Fruit fly (Drosophila melanogaster) whole organism, embryonic: ENCODE measurements around the gene ghi.

ENCODE experiments used
- ATbp ChIP-seq: fragments of 200-800 bp; sonication (Bioruptor generic); optimal IDR thresholded peaks from 2 replicates; lab custom pipeline; 2017; ENCODE audit warnings: missing biosample characterization, mild to moderate bottlenecking, missing genetic modification characterization, missing genetic modification reagents
- CG10274 ChIP-seq: fragments of 200-800 bp; sonication (Bioruptor generic); optimal IDR thresholded peaks from 3 replicates; lab custom pipeline; 2017; ENCODE audit warnings: missing biosample characterization, mild to moderate bottlenecking, missing genetic modification characterization
- CG10543 ChIP-seq: fragments of 200-800 bp; sonication (Bioruptor generic); optimal IDR thresholded peaks from 3 replicates; lab custom pipeline; 2017; ENCODE audit warnings: missing biosample characterization, mild to moderate bottlenecking, missing genetic modification characterization, moderate library complexity
- CG10959 ChIP-seq: fragments of 200-800 bp; sonication (Bioruptor generic); IDR thresholded peaks from 2 replicates; pipeline ENCODE4 v1.3.6; 2022; ENCODE audit warnings: missing biosample characterization, missing genetic modification characterization
- CG10979 ChIP-seq: fragments of 200-800 bp; sonication (Bioruptor generic); optimal IDR thresholded peaks from 2 replicates; lab custom pipeline; 2018; ENCODE audit warnings: missing biosample characterization, mild to moderate bottlenecking, missing genetic modification characterization, moderate library complexity
- CG11085 ChIP-seq: fragments of 200-800 bp; sonication (Bioruptor generic); IDR thresholded peaks from 2 replicates; pipeline ENCODE4 v1.3.6; 2022; ENCODE audit warnings: missing biosample characterization, missing genetic modification characterization
- CG12659 ChIP-seq: fragments of 200-800 bp; sonication (Bioruptor generic); optimal IDR thresholded peaks from 3 replicates; lab custom pipeline; 2017; ENCODE audit warnings: mild to moderate bottlenecking, missing biosample characterization, missing genetic modification reagents, missing genetic modification characterization
- CG12769 ChIP-seq: fragments of 200-800 bp; sonication (Bioruptor generic); optimal IDR thresholded peaks from 2 replicates; lab custom pipeline; 2019; ENCODE audit warnings: missing biosample characterization, mild to moderate bottlenecking, missing genetic modification characterization, moderate library complexity
- CG14014 ChIP-seq: fragments of 200-800 bp; sonication (Bioruptor generic); IDR thresholded peaks from 2 replicates; pipeline ENCODE4 v1.3.6; 2022; ENCODE audit warnings: missing biosample characterization, missing genetic modification characterization
- CG14050 ChIP-seq: fragments of 200-800 bp; sonication (Bioruptor generic); IDR thresholded peaks from 3 replicates; pipeline ENCODE4 v1.3.6; 2022; ENCODE audit warnings: missing biosample characterization, missing genetic modification characterization
- CG14441 ChIP-seq: fragments of 200-800 bp; sonication (Bioruptor generic); IDR thresholded peaks from 2 replicates; pipeline ENCODE4 v1.3.6; 2022; ENCODE audit warnings: missing biosample characterization, missing genetic modification characterization
- CG15073 ChIP-seq: fragments of 200-800 bp; sonication (Bioruptor generic); optimal IDR thresholded peaks from 2 replicates; lab custom pipeline; 2016; ENCODE audit warnings: missing biosample characterization, missing genetic modification characterization
- CG1602 ChIP-seq: fragments of 200-800 bp; sonication (Bioruptor generic); optimal IDR thresholded peaks from 3 replicates; lab custom pipeline; 2016; ENCODE audit warnings: missing biosample characterization, missing genetic modification characterization
- CG1603 ChIP-seq: fragments of 200-800 bp; sonication (Bioruptor generic); optimal IDR thresholded peaks from 2 replicates; lab custom pipeline; 2019; ENCODE audit warnings: missing biosample characterization, mild to moderate bottlenecking, missing genetic modification characterization, moderate library complexity
- CG17361 ChIP-seq: fragments of 200-800 bp; sonication (Bioruptor generic); IDR thresholded peaks from 3 replicates; pipeline ENCODE4 v1.3.6; 2022; ENCODE audit warnings: missing biosample characterization, missing genetic modification characterization
- CG17568 ChIP-seq: fragments of 200-800 bp; sonication (Bioruptor generic); optimal IDR thresholded peaks from 2 replicates; lab custom pipeline; 2018; ENCODE audit warnings: missing biosample characterization, mild to moderate bottlenecking, missing genetic modification characterization, moderate library complexity
- CG17612 ChIP-seq: fragments of 200-800 bp; sonication (Bioruptor generic); IDR thresholded peaks from 2 replicates; pipeline ENCODE4 v1.3.6; 2022; ENCODE audit warnings: missing biosample characterization, missing genetic modification characterization
- CG17829 ChIP-seq: fragments of 200-800 bp; optimal IDR thresholded peaks from 2 replicates; lab custom pipeline; 2019; ENCODE audit warnings: missing biosample characterization, mild to moderate bottlenecking, missing genetic modification characterization, moderate library complexity
- CG18764 ChIP-seq: fragments of 200-800 bp; sonication (Bioruptor generic); optimal IDR thresholded peaks from 3 replicates; lab custom pipeline; 2016; ENCODE audit warnings: missing biosample characterization, missing genetic modification characterization
- CG31365 ChIP-seq: fragments of 200-800 bp; sonication (Bioruptor generic); optimal IDR thresholded peaks from 2 replicates; lab custom pipeline; 2018; ENCODE audit warnings: missing biosample characterization, mild to moderate bottlenecking, missing genetic modification characterization
- CG32767 ChIP-seq: fragments of 200-800 bp; sonication (Bioruptor generic); IDR thresholded peaks from 2 replicates; pipeline ENCODE4 v1.3.6; 2022; ENCODE audit warnings: missing biosample characterization, missing genetic modification characterization
- CG4730 ChIP-seq: fragments of 200-800 bp; sonication (Bioruptor generic); IDR thresholded peaks from 2 replicates; pipeline ENCODE4 v1.3.6; 2022; ENCODE audit warnings: missing biosample characterization, missing genetic modification characterization
- CG4854 ChIP-seq: fragments of 200-800 bp; sonication (Bioruptor generic); optimal IDR thresholded peaks from 2 replicates; lab custom pipeline; 2016; ENCODE audit warnings: missing biosample characterization, missing genetic modification characterization, inconsistent platforms
- CG7556 ChIP-seq: fragments of 200-800 bp; sonication (Bioruptor generic); optimal IDR thresholded peaks from 2 replicates; lab custom pipeline; 2017; ENCODE audit warnings: missing biosample characterization, mild to moderate bottlenecking, missing genetic modification characterization
- CG9797 ChIP-seq: fragments of 200-800 bp; sonication (Bioruptor generic); optimal IDR thresholded peaks from 3 replicates; lab custom pipeline; 2018; ENCODE audit warnings: missing biosample characterization, mild to moderate bottlenecking, missing genetic modification characterization
- E2f2 ChIP-seq: fragments of 200-800 bp; sonication (Bioruptor generic); IDR thresholded peaks from 2 replicates; pipeline ENCODE4 v1.3.6; 2022; ENCODE audit warnings: missing biosample characterization, missing genetic modification characterization
- Hsf ChIP-seq: fragments of 200-800 bp; sonication (Bioruptor generic); optimal IDR thresholded peaks from 3 replicates; lab custom pipeline; 2016; ENCODE audit warnings: missing biosample characterization, missing genetic modification characterization
- Max ChIP-seq: fragments of 200-800 bp; sonication (Bioruptor generic); optimal IDR thresholded peaks from 2 replicates; lab custom pipeline; 2016; ENCODE audit warnings: missing biosample characterization, mild to moderate bottlenecking, missing genetic modification characterization
- NC2β ChIP-seq: fragments of 200-800 bp; sonication (Bioruptor generic); optimal IDR thresholded peaks from 2 replicates; lab custom pipeline; 2016; ENCODE audit warnings: missing biosample characterization, missing genetic modification characterization
- Nf-YA ChIP-seq: fragments of 200-800 bp; sonication (Bioruptor generic); IDR thresholded peaks from 2 replicates; pipeline ENCODE4 v1.3.6; 2022; ENCODE audit warnings: missing biosample characterization, missing genetic modification characterization
- ab ChIP-seq: fragments of 200-800 bp; sonication (Bioruptor generic); optimal IDR thresholded peaks from 2 replicates; lab custom pipeline; 2016; ENCODE audit warnings: missing biosample characterization, missing genetic modification characterization
- ato ChIP-seq: fragments of 200-800 bp; sonication (Bioruptor generic); IDR thresholded peaks from 2 replicates; pipeline ENCODE4 v1.3.6; 2022; ENCODE audit warnings: missing biosample characterization, missing genetic modification characterization; ENCODE audit not compliant: partially characterized antibody
- bbx ChIP-seq: fragments of 200-800 bp; sonication (Bioruptor generic); IDR thresholded peaks from 2 replicates; pipeline ENCODE4 v1.3.6; 2022; ENCODE audit warnings: missing biosample characterization, missing genetic modification characterization; ENCODE audit not compliant: partially characterized antibody
- br ChIP-seq: fragments of >200 bp; optimal IDR thresholded peaks from 2 replicates; lab custom pipeline; 2017
- cas ChIP-seq: fragments of 200-800 bp; sonication (Bioruptor generic); IDR thresholded peaks from 2 replicates; pipeline ENCODE4 v1.3.6; 2022; ENCODE audit warnings: missing biosample characterization, missing genetic modification characterization
- caup ChIP-seq: fragments of 200-800 bp; sonication (Bioruptor generic); optimal IDR thresholded peaks from 3 replicates; lab custom pipeline; 2017; ENCODE audit warnings: missing biosample characterization, mild to moderate bottlenecking, missing genetic modification characterization, moderate library complexity; ENCODE audit not compliant: severe bottlenecking
- dysf ChIP-seq: fragments of 200-800 bp; sonication (Bioruptor generic); IDR thresholded peaks from 3 replicates; pipeline ENCODE4 v1.3.6; 2022; ENCODE audit warnings: missing biosample characterization, missing genetic modification characterization
- eve ChIP-seq, 2 experiments: fragments of >200 bp; optimal IDR thresholded peaks; 2 replicates each; lab custom pipeline; 2017; ENCODE audit warnings: missing biosample characterization in 2 of 2, missing genetic modification characterization in 2 of 2
- ewg ChIP-seq: fragments of 200-800 bp; sonication (Bioruptor generic); optimal IDR thresholded peaks from 3 replicates; lab custom pipeline; 2017; ENCODE audit warnings: mild to moderate bottlenecking, missing biosample characterization, missing genetic modification reagents, missing genetic modification characterization
- fd102C ChIP-seq: fragments of 200-800 bp; sonication (Bioruptor generic); optimal IDR thresholded peaks from 2 replicates; lab custom pipeline; 2018; ENCODE audit warnings: missing biosample characterization, mild to moderate bottlenecking, missing genetic modification characterization, moderate library complexity
- inv ChIP-seq: fragments of 200-800 bp; sonication (Bioruptor generic); IDR thresholded peaks from 2 replicates; pipeline ENCODE4 v1.3.6; 2022; ENCODE audit warnings: missing biosample characterization, missing genetic modification characterization; ENCODE audit not compliant: partially characterized antibody
- klu ChIP-seq: fragments of 200-800 bp; sonication (Bioruptor generic); IDR thresholded peaks from 2 replicates; pipeline ENCODE4 v1.3.6; 2022; ENCODE audit warnings: missing biosample characterization, missing genetic modification characterization
- luna ChIP-seq: fragments of 200-800 bp; sonication (Bioruptor generic); optimal IDR thresholded peaks from 2 replicates; lab custom pipeline; 2016; ENCODE audit warnings: missing biosample characterization, missing genetic modification characterization
- mam ChIP-seq: fragments of 200-800 bp; sonication (Bioruptor generic); optimal IDR thresholded peaks from 3 replicates; lab custom pipeline; 2016; ENCODE audit warnings: missing biosample characterization, missing genetic modification characterization
- nau ChIP-seq: fragments of 200-800 bp; sonication (Bioruptor generic); optimal IDR thresholded peaks from 3 replicates; lab custom pipeline; 2017; ENCODE audit warnings: missing biosample characterization, mild to moderate bottlenecking, missing genetic modification characterization, missing genetic modification reagents
- nmo ChIP-seq: fragments of 200-800 bp; sonication (Bioruptor generic); optimal IDR thresholded peaks from 2 replicates; lab custom pipeline; 2018; ENCODE audit warnings: missing biosample characterization, mild to moderate bottlenecking, missing genetic modification characterization, moderate library complexity
- pb ChIP-seq: fragments of 200-800 bp; sonication (Bioruptor generic); optimal IDR thresholded peaks from 3 replicates; lab custom pipeline; 2016; ENCODE audit warnings: missing biosample characterization, missing genetic modification characterization
- pzg ChIP-seq: fragments of 200-800 bp; sonication (Bioruptor generic); optimal IDR thresholded peaks from 3 replicates; lab custom pipeline; 2018; ENCODE audit warnings: missing biosample characterization, mild to moderate bottlenecking, missing genetic modification characterization, moderate library complexity
- stc ChIP-seq: fragments of 200-800 bp; sonication (Bioruptor generic); IDR thresholded peaks from 2 replicates; pipeline ENCODE4 v1.3.6; 2022; ENCODE audit warnings: missing biosample characterization, missing genetic modification characterization
- zen2 ChIP-seq: fragments of 200-800 bp; sonication (Bioruptor generic); IDR thresholded peaks from 3 replicates; pipeline ENCODE4 v1.3.6; 2022; ENCODE audit warnings: missing biosample characterization, missing genetic modification characterization; ENCODE audit not compliant: partially characterized antibody
- zfh2 ChIP-seq: fragments of 200-800 bp; sonication (Bioruptor generic); optimal IDR thresholded peaks from 2 replicates; lab custom pipeline; 2016; ENCODE audit warnings: missing biosample characterization, missing genetic modification characterization

Gene ghi

dm6 chr3L:9457619-9458092, 6.0 kb downstream of the ghi start, which contains the start of gene CG3437 (continued):
- peak; percentile 99 for TF ChIP-seq CG17361
- TF ChIP-seq luna = peak; percentile 90
- peak; percentile 100 for TF ChIP-seq dysf (GFP tag; lab: Robert Waterston, UW)
- peak; percentile 98 for TF ChIP-seq CG17568 (GFP tag; lab: Kevin White, UChicago)
- TF ChIP-seq CG15073 = peak; percentile 89
- no peak for TF ChIP-seq zen2 (GFP tag; lab: Robert Waterston, UW)
- peak; percentile 99 for TF ChIP-seq CG4730
- peak; percentile 99 for TF ChIP-seq CG10979 (tag; lab: Kevin White, UChicago)
- no peak for TF ChIP-seq eve (GFP tag; optimal IDR thresholded peaks at IDR 0.05; lab: Kevin White, UChicago)
- peak; percentile 82 for TF ChIP-seq fd102C (GFP tag; lab: Kevin White, UChicago)
- peak; percentile 99 for TF ChIP-seq Hsf
- TF ChIP-seq ewg = peak; percentile 97
- peak; percentile 98 for TF ChIP-seq ATbp
- TF ChIP-seq ab = peak; percentile 97
- peak; percentile 100 for TF ChIP-seq CG14441 (GFP tag; lab: Robert Waterston, UW)
- peak; percentile 99 for TF ChIP-seq mam (GFP tag; lab: Kevin White, UChicago)
- peak; percentile 96 for TF ChIP-seq CG1603 (tag; lab: Kevin White, UChicago)
- TF ChIP-seq cas (GFP tag; lab: Robert Waterston, UW) = peak; percentile 98
- TF ChIP-seq ato = no peak
- peak; percentile 99 for TF ChIP-seq CG11085 (GFP tag; lab: Robert Waterston, UW)
- TF ChIP-seq caup (GFP tag; lab: Kevin White, UChicago) = peak; percentile 99
- peak; percentile 93 for TF ChIP-seq CG10274
- peak; percentile 98 for TF ChIP-seq klu (GFP tag; lab: Robert Waterston, UW)
- TF ChIP-seq CG12659 (GFP tag; lab: Kevin White, UChicago) = peak; percentile 99
- TF ChIP-seq bbx (GFP tag; lab: Robert Waterston, UW) = 0 out of 2 replicates have a peak, but pooled peaks have one; percentile 44
- peak; percentile 98 for TF ChIP-seq pb (GFP tag; lab: Kevin White, UChicago)
- peak; percentile 97 for TF ChIP-seq Max
- TF ChIP-seq CG9797 = peak; percentile 74
- peak; percentile 99 for TF ChIP-seq nmo (GFP tag; lab: Kevin White, UChicago)
- TF ChIP-seq CG7556 (GFP tag; lab: Kevin White, UChicago) = peak; percentile 98
- peak; percentile 93 for TF ChIP-seq CG31365 (tag; lab: Kevin White, UChicago)
- TF ChIP-seq br = no peak
- peak; percentile 53 for TF ChIP-seq pzg (GFP tag; lab: Kevin White, UChicago)
- TF ChIP-seq CG1602 (GFP tag; lab: Kevin White, UChicago) = peak; percentile 99
- peak; percentile 97 for TF ChIP-seq CG18764
- TF ChIP-seq CG10543 (GFP tag; lab: Kevin White, UChicago) = peak; percentile 97
- TF ChIP-seq NC2β (GFP tag; lab: Kevin White, UChicago) = peak; percentile 97
- peak; percentile 96 for TF ChIP-seq CG17829 (tag; lab: Kevin White, UChicago)
- TF ChIP-seq CG17612 (GFP tag; lab: Robert Waterston, UW) = peak; percentile 98
- peak; percentile 99 for TF ChIP-seq CG14050 (GFP tag; lab: Robert Waterston, UW)
- peak; percentile 98 for TF ChIP-seq nau (GFP tag; lab: Kevin White, UChicago)
- TF ChIP-seq CG4854 (GFP tag; lab: Kevin White, UChicago) = peak; percentile 98
- peak; percentile 99 for TF ChIP-seq CG12769 (tag; lab: Kevin White, UChicago)
- peak; percentile 99 for TF ChIP-seq stc (GFP tag; lab: Robert Waterston, UW)
- TF ChIP-seq Nf-YA (GFP tag; lab: Robert Waterston, UW) = peak; percentile 98
- TF ChIP-seq CG32767 = peak; percentile 98
- TF ChIP-seq CG10959 (GFP tag; lab: Robert Waterston, UW) = peak; percentile 99
- TF ChIP-seq zfh2 (GFP tag; lab: Kevin White, UChicago) = peak; percentile 99
- TF ChIP-seq E2f2 (GFP tag; lab: Robert Waterston, UW) = peak; percentile 89
- TF ChIP-seq inv (GFP tag; lab: Robert Waterston, UW) = 0 out of 2 replicates have a peak, but pooled peaks have one; percentile 21
- peak; percentile 99 for TF ChIP-seq CG14014 (GFP tag; lab: Robert Waterston, UW)
